Worm (Caenorhabditis elegans) whole organism, L4 larva: ENCODE data around the gene dhrr-1.
A peak's percentile ranks its signal among the peaks of the same experiment; 100 is the strongest.

ENCODE experiments used
- D1046.2 ChIP-seq: fragments of 200-800 bp; sonication (Bioruptor generic); IDR thresholded peaks from 2 replicates; pipeline ENCODE4 v1.3.6; 2022; ENCODE audit warnings: missing genetic modification characterization, missing compliant biosample characterization
- F26F4.8 ChIP-seq: fragments of 200-800 bp; sonication (Bioruptor generic); conservative IDR thresholded peaks from 2 replicates; pipeline ENCODE4 v1.3.6; 2022; ENCODE audit warnings: missing genetic modification characterization, missing compliant biosample characterization
- R02D3.7 ChIP-seq: fragments of 150-350 bp; sonication (generic microtip); optimal IDR thresholded peaks from 3 replicates; lab custom pipeline; 2014; ENCODE audit warnings: missing biosample characterization, missing genetic modification characterization
- T26A8.4 ChIP-seq: fragments of 200-800 bp; sonication (Bioruptor generic); IDR thresholded peaks from 2 replicates; pipeline ENCODE4 v1.3.6; 2022; ENCODE audit warnings: missing genetic modification characterization, missing compliant biosample characterization
- Y5F2A.4 ChIP-seq: fragments of 200-800 bp; sonication (Bioruptor generic); optimal IDR thresholded peaks from 2 replicates; lab custom pipeline; 2018; ENCODE audit warnings: mild to moderate bottlenecking, missing genetic modification characterization, missing compliant biosample characterization
- aha-1 ChIP-seq: fragments of 150-350 bp; peaks from one replicate; lab custom pipeline; 2014; ENCODE audit warnings: missing biosample characterization, missing genetic modification characterization
- ceh-20 ChIP-seq: fragments of 200-800 bp; sonication (Bioruptor generic); IDR thresholded peaks from 2 replicates; pipeline ENCODE4 v1.3.6; 2022; ENCODE audit warnings: missing genetic modification reagents, missing genetic modification characterization, missing compliant biosample characterization
- ceh-28 ChIP-seq: fragments of 150-350 bp; optimal IDR thresholded peaks from 2 replicates; lab custom pipeline; 2014; ENCODE audit warnings: missing biosample characterization, missing genetic modification reagents, missing genetic modification characterization
- ceh-62 ChIP-seq: sonication (generic microtip); optimal IDR thresholded peaks from 2 replicates; lab custom pipeline; 2017; ENCODE audit warnings: missing biosample characterization, missing genetic modification characterization
- ceh-82 ChIP-seq: sonication (generic microtip); optimal IDR thresholded peaks from 2 replicates; lab custom pipeline; 2017; ENCODE audit warnings: missing biosample characterization, missing genetic modification characterization
- daf-19 ChIP-seq: fragments of 200-800 bp; sonication (Bioruptor generic); conservative IDR thresholded peaks from 2 replicates; pipeline ENCODE4 v1.3.6; 2022; ENCODE audit warnings: missing genetic modification characterization, missing compliant biosample characterization
- daf-8 ChIP-seq: fragments of 200-800 bp; sonication (Bioruptor generic); IDR thresholded peaks from 2 replicates; pipeline ENCODE4 v1.3.6; 2022; ENCODE audit warnings: missing genetic modification characterization, missing compliant biosample characterization
- dmd-6 ChIP-seq: fragments of 200-800 bp; sonication (Bioruptor generic); IDR thresholded peaks from 2 replicates; pipeline ENCODE4 v1.3.6; 2022; ENCODE audit warnings: missing genetic modification reagents, missing genetic modification characterization, missing compliant biosample characterization
- dmd-8 ChIP-seq: fragments of 200-800 bp; sonication (Bioruptor generic); IDR thresholded peaks from 2 replicates; pipeline ENCODE4 v1.3.6; 2022; ENCODE audit warnings: missing genetic modification characterization, missing compliant biosample characterization
- dpl-1 ChIP-seq: fragments of 150-350 bp; optimal IDR thresholded peaks from 2 replicates; lab custom pipeline; 2014; ENCODE audit warnings: missing biosample characterization, missing genetic modification reagents, missing genetic modification characterization
- duxl-1 ChIP-seq: sonication (generic microtip); optimal IDR thresholded peaks from 2 replicates; lab custom pipeline; 2016; ENCODE audit warnings: mild to moderate bottlenecking, missing genetic modification characterization, moderate library complexity, missing compliant biosample characterization; ENCODE audit not compliant: poor library complexity
- egl-43 ChIP-seq: fragments of 200-800 bp; sonication (Bioruptor generic); IDR thresholded peaks from 2 replicates; pipeline ENCODE4 v1.3.6; 2022; ENCODE audit warnings: missing genetic modification reagents, missing genetic modification characterization, missing compliant biosample characterization
- fkh-10 ChIP-seq: fragments of 150-350 bp; optimal IDR thresholded peaks from 2 replicates; lab custom pipeline; 2014; ENCODE audit warnings: missing biosample characterization, missing genetic modification reagents, missing genetic modification characterization
- hlh-11 ChIP-seq: fragments of 200-800 bp; sonication (Bioruptor generic); optimal IDR thresholded peaks from 2 replicates; lab custom pipeline; 2018; ENCODE audit warnings: mild to moderate bottlenecking, missing genetic modification characterization, missing compliant biosample characterization
- hlh-30 ChIP-seq: sonication (generic microtip); optimal IDR thresholded peaks from 2 replicates; lab custom pipeline; 2017; ENCODE audit warnings: antibody characterized with exemption, mild to moderate bottlenecking, missing genetic modification characterization, missing compliant biosample characterization; ENCODE audit not compliant: insufficient read depth
- hmg-1.1 ChIP-seq: fragments of 200-800 bp; sonication (Bioruptor generic); IDR thresholded peaks from 2 replicates; pipeline ENCODE4 v1.3.6; 2022; ENCODE audit warnings: missing genetic modification reagents, missing genetic modification characterization, missing compliant biosample characterization
- lim-7 ChIP-seq: fragments of 200-800 bp; sonication (Bioruptor generic); IDR thresholded peaks from 2 replicates; pipeline ENCODE4 v1.3.6; 2022; ENCODE audit warnings: missing genetic modification characterization, missing compliant biosample characterization
- lin-13 ChIP-seq: fragments of 150-350 bp; optimal IDR thresholded peaks from 2 replicates; lab custom pipeline; 2014; ENCODE audit warnings: missing biosample characterization, missing genetic modification reagents, missing genetic modification characterization
- lin-39 ChIP-seq: fragments of 150-350 bp; optimal IDR thresholded peaks from 2 replicates; lab custom pipeline; 2014; ENCODE audit warnings: missing biosample characterization, missing genetic modification reagents, missing genetic modification characterization
- lsy-2 ChIP-seq, 2 experiments: fragments of 150-350 bp in 1 of 2; sonication (generic microtip) in 1 of 2; optimal IDR thresholded peaks; 2 replicates each; lab custom pipeline; 2014 to 2017; ENCODE audit warnings: missing biosample characterization in 2 of 2, missing genetic modification characterization in 2 of 2
- mdl-1 ChIP-seq, 2 experiments: fragments of 150-350 bp in 1 of 2; sonication (generic microtip) in 1 of 2; optimal IDR thresholded peaks; 2 replicates each; lab custom pipeline; 2014 to 2017; ENCODE audit warnings: missing biosample characterization in 2 of 2, missing genetic modification characterization in 2 of 2
- mes-2 ChIP-seq: sonication (generic microtip); optimal IDR thresholded peaks from 2 replicates; lab custom pipeline; 2016; ENCODE audit warnings: missing genotype, mild to moderate bottlenecking, missing genetic modification characterization, missing compliant biosample characterization; ENCODE audit not compliant: poor library complexity, severe bottlenecking
- mxl-2 ChIP-seq: fragments of 200-800 bp; sonication (Bioruptor generic); conservative IDR thresholded peaks from 2 replicates; pipeline ENCODE4 v1.3.6; 2022; ENCODE audit warnings: missing genetic modification reagents, missing genetic modification characterization, missing compliant biosample characterization
- pha-4 ChIP-seq, 2 experiments: fragments of 150-350 bp in 1 of 2; fragments of 200-800 bp in 1 of 2; sonication (Bioruptor generic) in 1 of 2; IDR thresholded peaks in 1 of 2; optimal IDR thresholded peaks in 1 of 2; 2 replicates each; pipeline versions ENCODE4 v1.3.6 to Lab custom; 2014 to 2022; ENCODE audit warnings: missing genetic modification characterization in 2 of 2, missing genetic modification reagents in 2 of 2, missing biosample characterization in 1 of 2, missing compliant biosample characterization in 1 of 2
- rbr-2 ChIP-seq: sonication (generic microtip); optimal IDR thresholded peaks from 2 replicates; lab custom pipeline; 2016; ENCODE audit warnings: missing genotype, missing genetic modification characterization, missing compliant biosample characterization
- set-16 ChIP-seq: fragments of 200-800 bp; sonication (Bioruptor generic); IDR thresholded peaks from 2 replicates; pipeline ENCODE4 v1.3.6; 2022; ENCODE audit warnings: missing genetic modification reagents, missing genetic modification characterization, missing compliant biosample characterization
- snpc-4 ChIP-seq: fragments of 150-350 bp; optimal IDR thresholded peaks from 2 replicates; lab custom pipeline; 2014; ENCODE audit warnings: missing biosample characterization, missing genetic modification characterization
- spr-1 ChIP-seq: sonication (generic microtip); optimal IDR thresholded peaks from 2 replicates; lab custom pipeline; 2016; ENCODE audit warnings: mild to moderate bottlenecking, missing genetic modification characterization, missing compliant biosample characterization
- spr-3 ChIP-seq: fragments of 200-800 bp; sonication (Bioruptor generic); optimal IDR thresholded peaks from 2 replicates; lab custom pipeline; 2018; ENCODE audit warnings: mild to moderate bottlenecking, missing genetic modification characterization, missing compliant biosample characterization
- zag-1 ChIP-seq: fragments of 150-350 bp; optimal IDR thresholded peaks from 2 replicates; lab custom pipeline; 2014; ENCODE audit warnings: missing biosample characterization, missing genetic modification characterization
- ztf-7 ChIP-seq: fragments of 150-350 bp; optimal IDR thresholded peaks from 2 replicates; lab custom pipeline; 2014; ENCODE audit warnings: missing biosample characterization, missing genetic modification characterization

The dhrr-1 gene

DNA sequence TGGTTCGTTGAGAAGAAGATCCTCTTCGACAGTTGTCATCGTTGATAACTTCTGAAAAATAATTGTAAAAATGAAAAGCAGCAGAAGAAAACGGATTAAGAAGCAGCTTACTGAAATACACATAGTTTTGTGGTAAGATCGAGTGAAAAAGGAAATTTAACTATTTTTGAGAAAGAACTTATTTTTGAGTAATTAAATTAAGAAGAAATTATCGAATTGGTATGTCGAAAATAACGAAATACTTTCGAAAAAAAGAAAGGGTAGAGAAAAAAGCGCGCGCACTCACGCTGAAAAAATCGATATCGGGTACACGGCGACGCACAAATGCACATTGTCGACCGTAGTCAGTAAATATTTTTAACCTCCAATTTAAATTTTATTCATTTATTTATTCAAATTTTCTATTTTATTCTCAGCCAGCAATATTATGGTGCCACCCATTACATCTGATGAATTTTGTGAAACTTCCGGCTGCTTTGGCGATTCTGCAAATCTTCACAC, 11.7 kb downstream of the dhrr-1 start, which contains the start of the genes ZK643.5 and ZK643.2:
Gene ZK643.5 (minus strand): TSS at position 51 of the 501 bp plus-strand sequence.
Gene ZK643.2 (plus strand): TSS at position 395 of the 501 bp plus-strand sequence.
- TF ChIP-seq R02D3.7 (no peak), mdl-1 (tag; optimal IDR thresholded peaks at IDR 0.05; lab: Kevin White, UChicago) (peak in 1 of 2 experiments; percentile 21), hlh-30 (tag; lab: Kevin White, UChicago) (peak; percentile 76), ceh-82 (tag; lab: Kevin White, UChicago) (no peak), ceh-28 (tag; lab: Kevin White, UChicago) (peak; percentile 79), lsy-2 (tag; optimal IDR thresholded peaks at IDR 0.05; lab: Kevin White, UChicago) (peak in 1 of 2 experiments; percentile 97), pha-4 (GFP tag; IDR thresholded peaks at IDR 0.05; lab: Robert Waterston, UW) (peak; percentile 64; the same call in 1 of the 2 replicates), pha-4 (tag; optimal IDR thresholded peaks at IDR 0.05; lab: Kevin White, UChicago) (peak; percentile 24), fkh-10 (GFP tag; lab: Kevin White, UChicago) (peak; percentile 2), dpl-1 (GFP tag; lab: Kevin White, UChicago) (peak; percentile 80), hlh-11 (tag; lab: Kevin White, UChicago) (peak; percentile 38), rbr-2 (tag; lab: Kevin White, UChicago) (peak; percentile 39), mes-2 (tag; lab: Kevin White, UChicago) (peak; percentile 88), hmg-1.1 (GFP tag; lab: Robert Waterston, UW) (0 out of 2 replicates have a peak, but pooled peaks have one; percentile 26), lin-39 (tag; lab: Kevin White, UChicago) (no peak)
- TF ChIP-seq, all 104 proteins: peak for 11

DNA sequence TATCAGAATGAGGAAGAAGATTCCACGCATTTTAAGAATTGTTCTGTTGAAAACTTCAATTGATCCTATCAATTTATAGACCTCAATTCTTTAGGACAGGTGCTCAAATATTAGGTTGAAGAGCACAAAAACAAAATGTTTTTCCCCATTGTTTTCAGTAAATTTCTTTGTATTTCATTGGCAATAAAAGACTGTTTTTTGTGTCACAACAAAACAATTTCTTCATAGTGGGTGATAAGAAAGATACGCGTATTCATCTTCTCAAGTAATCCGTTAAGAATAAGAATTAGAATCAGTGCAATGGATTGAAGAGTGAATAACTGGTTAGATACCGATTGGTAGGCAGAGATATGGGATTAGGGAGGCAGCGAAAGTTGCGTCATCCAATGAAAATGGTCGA, 16.2 kb downstream of the dhrr-1 start, which contains the start of gene ZK643.6:
Gene ZK643.6 (minus strand): TSS at position 101 of the 400 bp plus-strand sequence.
- TF ChIP-seq dmd-8 (GFP tag; lab: Robert Waterston, UW) (no peak), dmd-6 (GFP tag; lab: Robert Waterston, UW) (no peak), set-16 (GFP tag; lab: Robert Waterston, UW) (no peak), duxl-1 (tag; lab: Kevin White, UChicago) (no peak)
- TF ChIP-seq, all 104 proteins: peak for 0

DNA sequence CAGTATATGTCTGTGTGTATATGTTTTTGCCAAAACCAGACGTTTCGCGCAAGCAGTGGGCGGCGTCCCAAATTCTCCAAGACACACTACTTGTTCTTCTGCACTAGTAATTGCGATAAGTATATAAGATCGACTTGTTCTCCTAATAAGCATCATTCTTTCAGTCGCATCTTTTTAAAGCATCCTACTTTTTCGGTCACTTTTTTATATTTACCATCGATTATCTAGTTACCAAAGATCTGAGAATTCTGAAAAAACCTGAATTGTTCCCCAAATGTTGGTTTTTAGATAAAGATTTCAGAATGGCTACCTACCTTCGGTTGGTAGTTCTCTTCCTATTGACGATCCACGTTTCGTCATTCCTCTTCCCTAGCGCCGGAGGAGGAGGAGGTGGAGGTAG, 17.5 kb downstream of the dhrr-1 start, which contains the start of gene grl-25:
Gene grl-25 (plus strand): TSS at position 301 of the 400 bp plus-strand sequence.
- TF ChIP-seq ceh-28 (tag; lab: Kevin White, UChicago), result no peak
- no peak for TF ChIP-seq ceh-62
- no peak for TF ChIP-seq lim-7
- TF ChIP-seq Y5F2A.4 (GFP tag; lab: Kevin White, UChicago), result no peak
- TF ChIP-seq, all 104 proteins: peak for 0

DNA sequence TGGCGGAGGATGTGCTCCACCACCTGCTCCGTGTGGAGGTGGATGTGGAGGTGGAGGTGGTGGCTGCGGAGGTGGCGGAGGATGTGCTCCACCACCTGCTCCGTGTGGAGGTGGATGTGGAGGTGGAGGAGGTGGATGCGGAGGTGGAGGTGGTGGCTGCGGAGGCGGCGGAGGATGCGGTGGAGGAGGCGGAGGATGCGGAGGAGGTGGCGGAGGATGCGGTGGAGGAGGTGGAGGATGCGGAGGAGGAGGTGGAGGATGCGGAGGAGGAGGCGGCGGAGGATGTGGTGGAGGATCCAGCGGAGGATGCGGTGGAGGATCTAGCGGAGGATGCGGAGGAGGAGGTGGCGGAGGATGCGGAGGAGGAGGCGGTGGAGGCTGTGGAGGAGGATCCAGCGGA, 18.0 kb downstream of the dhrr-1 start:
- no peak for TF ChIP-seq mdl-1 (tag; optimal IDR thresholded peaks at IDR 0.05; lab: Kevin White, UChicago)
- TF ChIP-seq F26F4.8 (GFP tag; lab: Robert Waterston, UW), result no peak
- no peak for TF ChIP-seq ztf-7 (tag; lab: Kevin White, UChicago)
- no peak for TF ChIP-seq spr-3 (GFP tag; lab: Kevin White, UChicago)
- peak; percentile 98; the same call in 1 of the 2 replicates for TF ChIP-seq pha-4 (GFP tag; IDR thresholded peaks at IDR 0.05; lab: Robert Waterston, UW)
- no peak for TF ChIP-seq pha-4 (tag; optimal IDR thresholded peaks at IDR 0.05; lab: Kevin White, UChicago)
- no peak for TF ChIP-seq spr-1 (tag; lab: Kevin White, UChicago)
- 0 out of 2 replicates have a peak, but pooled peaks have one; percentile 16 for TF ChIP-seq egl-43 (GFP tag; lab: Robert Waterston, UW)
- TF ChIP-seq daf-19 (GFP tag; lab: Robert Waterston, UW), result no peak
- TF ChIP-seq D1046.2 (GFP tag; lab: Robert Waterston, UW), result no peak
- no peak for TF ChIP-seq snpc-4
- no peak for TF ChIP-seq daf-8
- no peak for TF ChIP-seq hmg-1.1 (GFP tag; lab: Robert Waterston, UW)
- no peak for TF ChIP-seq ceh-20 (GFP tag; lab: Robert Waterston, UW)
- no peak for TF ChIP-seq lin-13
- no peak for TF ChIP-seq ceh-28 (tag; lab: Kevin White, UChicago)
- no peak for TF ChIP-seq mxl-2 (GFP tag; lab: Robert Waterston, UW)
- no peak for TF ChIP-seq T26A8.4 (GFP tag; lab: Robert Waterston, UW)
- TF ChIP-seq set-16 (GFP tag; lab: Robert Waterston, UW), result peak; percentile 99
- no peak for TF ChIP-seq zag-1 (tag; lab: Kevin White, UChicago)
- TF ChIP-seq aha-1 (tag; lab: Kevin White, UChicago), result no peak
